Worm (Caenorhabditis elegans) whole organism, early embryonic: ENCODE data around the gene idpp-11.

ENCODE experiments used
- ama-1 ChIP-seq: fragments of 150-350 bp; optimal IDR thresholded peaks from 2 replicates; lab custom pipeline; 2014
- pes-1 ChIP-seq: fragments of 200-800 bp; sonication (Bioruptor generic); IDR thresholded peaks from 2 replicates; pipeline ENCODE4 v1.3.6; 2022; ENCODE audit warnings: missing genetic modification reagents, missing genetic modification characterization, missing compliant biosample characterization
- sea-1 ChIP-seq: fragments of 200-800 bp; sonication (Bioruptor generic); conservative IDR thresholded peaks from 2 replicates; pipeline ENCODE4 v1.3.6; 2022; ENCODE audit warnings: missing genetic modification characterization, missing compliant biosample characterization

- TF ChIP-seq ama-1 = no peak
- no peak for TF ChIP-seq sea-1 (GFP tag; lab: Robert Waterston, UW)
- TF ChIP-seq pes-1 (GFP tag; lab: Robert Waterston, UW) = no peak
Measured at ce11 chrX:7814747-7815146, 27.6 kb upstream of the idpp-11 start.
